Worm (Caenorhabditis elegans) whole organism, L4 larva: ENCODE data around the gene ttll-11.

ENCODE experiments used
- D1046.2 ChIP-seq: fragments of 200-800 bp; sonication (Bioruptor generic); IDR thresholded peaks from 2 replicates; pipeline ENCODE4 v1.3.6; 2022; ENCODE audit warnings: missing genetic modification characterization, missing compliant biosample characterization
- F26F4.8 ChIP-seq: fragments of 200-800 bp; sonication (Bioruptor generic); conservative IDR thresholded peaks from 2 replicates; pipeline ENCODE4 v1.3.6; 2022; ENCODE audit warnings: missing genetic modification characterization, missing compliant biosample characterization
- T20F7.1 ChIP-seq: fragments of 200-800 bp; sonication (Bioruptor generic); optimal IDR thresholded peaks from 2 replicates; lab custom pipeline; 2018; ENCODE audit warnings: mild to moderate bottlenecking, missing genetic modification characterization, missing compliant biosample characterization
- T26A8.4 ChIP-seq: fragments of 200-800 bp; sonication (Bioruptor generic); IDR thresholded peaks from 2 replicates; pipeline ENCODE4 v1.3.6; 2022; ENCODE audit warnings: missing genetic modification characterization, missing compliant biosample characterization
- Y105C5A.15 ChIP-seq: fragments of 200-800 bp; sonication (Bioruptor generic); IDR thresholded peaks from 2 replicates; pipeline ENCODE4 v1.3.6; 2022; ENCODE audit warnings: missing genetic modification characterization, missing compliant biosample characterization
- Y48G9A.11 ChIP-seq: fragments of 200-800 bp; sonication (Bioruptor generic); IDR thresholded peaks from 2 replicates; pipeline ENCODE4 v1.3.6; 2022; ENCODE audit warnings: missing genetic modification reagents, missing genetic modification characterization, missing compliant biosample characterization
- ZK546.5 ChIP-seq, 2 experiments: sonication (generic microtip); optimal IDR thresholded peaks; 2 replicates each; lab custom pipeline; 2017; ENCODE audit warnings: missing biosample characterization in 2 of 2, missing genetic modification characterization in 2 of 2
- aha-1 ChIP-seq: fragments of 150-350 bp; peaks from one replicate; lab custom pipeline; 2014; ENCODE audit warnings: missing biosample characterization, missing genetic modification characterization
- ceh-44 ChIP-seq: fragments of 200-800 bp; sonication (Bioruptor generic); IDR thresholded peaks from 2 replicates; pipeline ENCODE4 v1.3.6; 2022; ENCODE audit warnings: missing genetic modification reagents, missing genetic modification characterization, missing compliant biosample characterization
- ceh-62 ChIP-seq: sonication (generic microtip); optimal IDR thresholded peaks from 2 replicates; lab custom pipeline; 2017; ENCODE audit warnings: missing biosample characterization, missing genetic modification characterization
- ceh-82 ChIP-seq: sonication (generic microtip); optimal IDR thresholded peaks from 2 replicates; lab custom pipeline; 2017; ENCODE audit warnings: missing biosample characterization, missing genetic modification characterization
- ctbp-1 ChIP-seq: fragments of 200-800 bp; sonication (Bioruptor generic); IDR thresholded peaks from 2 replicates; pipeline ENCODE4 v1.3.6; 2022; ENCODE audit warnings: missing genetic modification reagents, missing genetic modification characterization, missing compliant biosample characterization
- daf-12 ChIP-seq: fragments of 150-350 bp; optimal IDR thresholded peaks from 2 replicates; lab custom pipeline; 2014; ENCODE audit warnings: missing biosample characterization, missing genetic modification reagents, missing genetic modification characterization
- daf-16 ChIP-seq, 3 experiments: sonication (generic microtip); optimal IDR thresholded peaks; 2 replicates each; lab custom pipeline; 2016 to 2017; ENCODE audit warnings: missing genetic modification characterization in 3 of 3, missing genetic modification reagents in 3 of 3, mild to moderate bottlenecking in 2 of 3, missing compliant biosample characterization in 2 of 3, missing biosample characterization in 1 of 3, moderate library complexity in 1 of 3
- daf-8 ChIP-seq: fragments of 200-800 bp; sonication (Bioruptor generic); IDR thresholded peaks from 2 replicates; pipeline ENCODE4 v1.3.6; 2022; ENCODE audit warnings: missing genetic modification characterization, missing compliant biosample characterization
- dmd-8 ChIP-seq: fragments of 200-800 bp; sonication (Bioruptor generic); IDR thresholded peaks from 2 replicates; pipeline ENCODE4 v1.3.6; 2022; ENCODE audit warnings: missing genetic modification characterization, missing compliant biosample characterization
- dpl-1 ChIP-seq: fragments of 150-350 bp; optimal IDR thresholded peaks from 2 replicates; lab custom pipeline; 2014; ENCODE audit warnings: missing biosample characterization, missing genetic modification reagents, missing genetic modification characterization
- dve-1 ChIP-seq: sonication (generic microtip); optimal IDR thresholded peaks from 2 replicates; lab custom pipeline; 2017; ENCODE audit warnings: antibody characterized with exemption, mild to moderate bottlenecking, missing genetic modification characterization, missing compliant biosample characterization; ENCODE audit not compliant: insufficient read depth
- fos-1 ChIP-seq: fragments of 150-350 bp; optimal IDR thresholded peaks from 2 replicates; lab custom pipeline; 2014; ENCODE audit warnings: missing biosample characterization, missing genetic modification characterization
- hif-1 ChIP-seq, 2 experiments: sonication (generic microtip); optimal IDR thresholded peaks; 2 replicates each; lab custom pipeline; 2016 to 2017; ENCODE audit warnings: missing compliant biosample characterization in 2 of 2, missing genetic modification characterization in 2 of 2, missing genetic modification reagents in 2 of 2, missing genotype in 2 of 2, mild to moderate bottlenecking in 1 of 2
- lim-7 ChIP-seq: fragments of 200-800 bp; sonication (Bioruptor generic); IDR thresholded peaks from 2 replicates; pipeline ENCODE4 v1.3.6; 2022; ENCODE audit warnings: missing genetic modification characterization, missing compliant biosample characterization
- lin-1 ChIP-seq: fragments of 200-800 bp; sonication (Bioruptor generic); IDR thresholded peaks from 2 replicates; pipeline ENCODE4 v1.3.6; 2022; ENCODE audit warnings: missing genetic modification reagents, missing genetic modification characterization, missing compliant biosample characterization
- lin-13 ChIP-seq: fragments of 150-350 bp; optimal IDR thresholded peaks from 2 replicates; lab custom pipeline; 2014; ENCODE audit warnings: missing biosample characterization, missing genetic modification reagents, missing genetic modification characterization
- lin-15B ChIP-seq: fragments of 150-350 bp; sonication (generic microtip); optimal IDR thresholded peaks from 3 replicates; lab custom pipeline; 2014; ENCODE audit warnings: missing biosample characterization, missing genetic modification characterization
- lin-38 ChIP-seq: fragments of 200-800 bp; sonication (Bioruptor generic); IDR thresholded peaks from 2 replicates; pipeline ENCODE4 v1.3.6; 2022; ENCODE audit warnings: missing genetic modification reagents, missing genetic modification characterization, missing compliant biosample characterization
- lir-3 ChIP-seq: sonication (generic microtip); optimal IDR thresholded peaks from 2 replicates; lab custom pipeline; 2016; ENCODE audit warnings: mild to moderate bottlenecking, missing genetic modification characterization, missing compliant biosample characterization
- lsy-2 ChIP-seq, 2 experiments: fragments of 150-350 bp in 1 of 2; sonication (generic microtip) in 1 of 2; optimal IDR thresholded peaks; 2 replicates each; lab custom pipeline; 2014 to 2017; ENCODE audit warnings: missing biosample characterization in 2 of 2, missing genetic modification characterization in 2 of 2
- mep-1 ChIP-seq: fragments of 150-350 bp; sonication (generic microtip); optimal IDR thresholded peaks from 3 replicates; lab custom pipeline; 2014; ENCODE audit warnings: missing biosample characterization, missing genetic modification characterization
- mes-2 ChIP-seq: sonication (generic microtip); optimal IDR thresholded peaks from 2 replicates; lab custom pipeline; 2016; ENCODE audit warnings: missing genotype, mild to moderate bottlenecking, missing genetic modification characterization, missing compliant biosample characterization; ENCODE audit not compliant: poor library complexity, severe bottlenecking
- mxl-2 ChIP-seq: fragments of 200-800 bp; sonication (Bioruptor generic); conservative IDR thresholded peaks from 2 replicates; pipeline ENCODE4 v1.3.6; 2022; ENCODE audit warnings: missing genetic modification reagents, missing genetic modification characterization, missing compliant biosample characterization
- mxl-3 ChIP-seq: fragments of 200-800 bp; sonication (Bioruptor generic); optimal IDR thresholded peaks from 2 replicates; lab custom pipeline; 2018; ENCODE audit warnings: mild to moderate bottlenecking, missing genetic modification characterization, missing compliant biosample characterization
- nhr-102 ChIP-seq: sonication (generic microtip); optimal IDR thresholded peaks from 2 replicates; lab custom pipeline; 2016; ENCODE audit warnings: mild to moderate bottlenecking, missing genetic modification characterization, moderate library complexity, missing compliant biosample characterization
- nhr-111 ChIP-seq: fragments of 200-800 bp; sonication (Bioruptor generic); optimal IDR thresholded peaks from 2 replicates; lab custom pipeline; 2018; ENCODE audit warnings: mild to moderate bottlenecking, missing genetic modification characterization, missing compliant biosample characterization
- nhr-25 ChIP-seq: sonication (generic microtip); optimal IDR thresholded peaks from 2 replicates; lab custom pipeline; 2017; ENCODE audit warnings: missing genetic modification characterization, mild to moderate bottlenecking, missing compliant biosample characterization, antibody characterized with exemption, moderate library complexity, borderline replicate concordance; ENCODE audit not compliant: insufficient read depth
- nhr-28 ChIP-seq: fragments of 150-350 bp; optimal IDR thresholded peaks from 2 replicates; lab custom pipeline; 2014; ENCODE audit warnings: missing biosample characterization, missing genetic modification characterization
- nhr-42 ChIP-seq: fragments of 200-800 bp; sonication (Bioruptor generic); IDR thresholded peaks from 2 replicates; pipeline ENCODE4 v1.3.6; 2022; ENCODE audit warnings: missing genetic modification characterization, missing compliant biosample characterization
- nhr-48 ChIP-seq: sonication (generic microtip); optimal IDR thresholded peaks from 2 replicates; lab custom pipeline; 2016; ENCODE audit warnings: mild to moderate bottlenecking, missing genetic modification characterization, missing compliant biosample characterization
- rbr-2 ChIP-seq: sonication (generic microtip); optimal IDR thresholded peaks from 2 replicates; lab custom pipeline; 2016; ENCODE audit warnings: missing genotype, missing genetic modification characterization, missing compliant biosample characterization
- sdz-12 ChIP-seq: fragments of 200-800 bp; sonication (Bioruptor generic); optimal IDR thresholded peaks from 2 replicates; lab custom pipeline; 2018; ENCODE audit warnings: mild to moderate bottlenecking, missing genetic modification characterization, missing compliant biosample characterization
- snpc-1.2 ChIP-seq: fragments of 200-800 bp; sonication (Bioruptor generic); IDR thresholded peaks from 2 replicates; pipeline ENCODE4 v1.3.6; 2022; ENCODE audit warnings: missing genetic modification reagents, missing genetic modification characterization, missing compliant biosample characterization
- spr-1 ChIP-seq: sonication (generic microtip); optimal IDR thresholded peaks from 2 replicates; lab custom pipeline; 2016; ENCODE audit warnings: mild to moderate bottlenecking, missing genetic modification characterization, missing compliant biosample characterization
- unc-130 ChIP-seq: sonication (generic microtip); optimal IDR thresholded peaks from 2 replicates; lab custom pipeline; 2016; ENCODE audit warnings: missing genetic modification reagents, missing genetic modification characterization, missing compliant biosample characterization
- unc-39 ChIP-seq: sonication (generic microtip); optimal IDR thresholded peaks from 2 replicates; lab custom pipeline; 2017; ENCODE audit warnings: missing biosample characterization, missing genetic modification characterization
- zfp-3 ChIP-seq: fragments of 200-800 bp; sonication (Bioruptor generic); conservative IDR thresholded peaks from 2 replicates; pipeline ENCODE4 v1.3.6; 2022; ENCODE audit warnings: missing genetic modification reagents, missing genetic modification characterization, missing compliant biosample characterization
- zip-2 ChIP-seq: fragments of 150-350 bp; optimal IDR thresholded peaks from 2 replicates; lab custom pipeline; 2014; ENCODE audit warnings: missing biosample characterization, missing genetic modification characterization
- ztf-11 ChIP-seq: fragments of 150-350 bp; optimal IDR thresholded peaks from 2 replicates; lab custom pipeline; 2014; ENCODE audit warnings: missing biosample characterization, missing genetic modification characterization
- ztf-7 ChIP-seq: fragments of 150-350 bp; optimal IDR thresholded peaks from 2 replicates; lab custom pipeline; 2014; ENCODE audit warnings: missing biosample characterization, missing genetic modification characterization

ttll-11 gene

DNA sequence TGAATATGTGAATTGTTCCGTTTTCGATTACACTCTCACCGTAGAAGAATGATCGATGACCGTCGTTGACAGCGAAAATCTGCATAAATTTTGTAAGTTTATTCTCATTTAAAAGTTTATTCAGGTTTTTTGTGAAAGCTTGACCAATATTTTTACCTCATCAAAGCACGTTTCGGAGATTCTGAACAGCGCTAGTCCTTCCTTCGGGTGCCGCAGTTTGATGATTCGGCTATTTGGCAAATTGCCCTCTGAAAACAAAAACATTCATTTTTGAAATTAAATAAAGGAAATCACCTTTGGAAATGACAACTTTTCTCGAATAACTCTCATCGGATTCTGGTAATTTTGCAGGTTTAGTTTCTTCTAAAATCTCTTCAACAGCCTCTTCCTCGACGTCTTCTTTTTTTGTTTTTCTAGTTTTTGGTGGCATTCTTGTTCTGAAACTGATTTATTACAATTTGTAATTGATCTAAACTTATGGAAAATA is 43.5 kb downstream of the ttll-11 start, which contains the start of gene F21D5.6:
F21D5.6 (minus strand) TSS at position 437 of the 487 bp plus-strand sequence.
- no peak for TF ChIP-seq unc-39
- no peak for TF ChIP-seq nhr-25 (tag; lab: Kevin White, UChicago)
- no peak for TF ChIP-seq rbr-2 (tag; lab: Kevin White, UChicago)
- TF ChIP-seq lin-1 = no peak
- no peak for TF ChIP-seq ZK546.5 (tag; optimal IDR thresholded peaks at IDR 0.05; lab: Kevin White, UChicago)
- peak; percentile 66; the same call in 1 of the 2 replicates for TF ChIP-seq T26A8.4 (GFP tag; lab: Robert Waterston, UW)
- TF ChIP-seq dve-1 (tag; lab: Kevin White, UChicago) = peak; percentile 18
- TF ChIP-seq mep-1 (tag; lab: Kevin White, UChicago) = peak; percentile 9
- no peak for TF ChIP-seq hif-1 (tag; optimal IDR thresholded peaks at IDR 0.05; lab: Kevin White, UChicago)
- peak; percentile 30; the same call in 1 of the 2 replicates for TF ChIP-seq lin-38 (GFP tag; lab: Robert Waterston, UW)
- no peak for TF ChIP-seq daf-16 (GFP tag; optimal IDR thresholded peaks at IDR 0.05; lab: Kevin White, UChicago)
- TF ChIP-seq daf-16 (tag; optimal IDR thresholded peaks at IDR 0.05; lab: Kevin White, UChicago) = peak; percentile 27
- no peak for TF ChIP-seq Y48G9A.11 (GFP tag; lab: Robert Waterston, UW)
- peak; percentile 65 for TF ChIP-seq aha-1
- no peak for TF ChIP-seq snpc-1.2 (GFP tag; lab: Robert Waterston, UW)
- TF ChIP-seq lin-15B (tag; lab: Kevin White, UChicago) = no peak
- no peak for TF ChIP-seq nhr-42
- TF ChIP-seq mes-2 (tag; lab: Kevin White, UChicago) = no peak
- TF ChIP-seq T20F7.1 (GFP tag; lab: Kevin White, UChicago) = no peak
- no peak for TF ChIP-seq spr-1 (tag; lab: Kevin White, UChicago)
- TF ChIP-seq ceh-62 (tag; lab: Kevin White, UChicago) = no peak
- TF ChIP-seq mxl-2 (GFP tag; lab: Robert Waterston, UW) = no peak
- no peak for TF ChIP-seq ztf-7

DNA sequence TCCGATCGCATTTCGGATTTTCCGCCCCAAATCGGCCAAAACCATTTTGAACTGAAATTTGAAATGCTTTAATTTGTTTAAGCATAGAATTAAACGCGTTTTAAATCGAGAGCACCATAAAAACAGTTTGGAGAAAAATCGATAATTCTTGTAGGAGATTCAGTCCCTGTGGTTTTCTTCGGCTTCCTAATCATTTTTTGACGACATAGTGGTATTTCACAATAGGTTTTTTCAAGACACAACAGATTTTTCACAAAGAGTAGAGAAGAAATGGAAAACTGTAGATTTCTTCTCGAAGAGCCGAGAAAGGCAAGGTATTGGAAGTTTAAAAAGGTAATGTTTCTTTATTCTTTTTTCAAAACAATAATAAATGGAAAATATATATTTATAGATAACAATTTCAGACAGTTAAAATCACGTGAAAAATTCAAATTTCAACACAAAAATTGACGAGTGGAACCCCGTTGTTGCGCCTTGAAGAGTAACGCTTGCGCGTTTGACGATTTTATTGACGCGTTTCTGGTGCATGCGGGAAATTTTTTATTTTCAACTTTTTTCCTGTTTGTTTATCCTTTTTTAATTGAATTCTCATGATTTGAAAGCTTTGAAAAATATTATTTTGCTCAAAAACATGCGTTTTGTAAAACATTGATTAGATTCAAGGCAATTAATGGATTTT is 46.3 kb downstream of the ttll-11 start, which contains the start of gene F21D5.7:
F21D5.7 (minus strand) TSS at position 51 of the 679 bp plus-strand sequence.
- peak; percentile 94; the same call in 1 of the 2 replicates for TF ChIP-seq T26A8.4 (GFP tag; lab: Robert Waterston, UW)
- TF ChIP-seq zip-2 (tag; lab: Kevin White, UChicago) = no peak
- TF ChIP-seq fos-1 (tag; lab: Kevin White, UChicago) = no peak
- no peak for TF ChIP-seq ceh-82 (tag; lab: Kevin White, UChicago)
- TF ChIP-seq lin-13 (GFP tag; lab: Kevin White, UChicago) = peak; percentile 35
- TF ChIP-seq lim-7 (GFP tag; lab: Robert Waterston, UW) = no peak
- TF ChIP-seq daf-12 (tag; lab: Kevin White, UChicago) = no peak
- no peak for TF ChIP-seq daf-8 (GFP tag; lab: Robert Waterston, UW)
- TF ChIP-seq nhr-48 (tag; lab: Kevin White, UChicago) = peak; percentile 13
- TF ChIP-seq ceh-44 (GFP tag; lab: Robert Waterston, UW) = no peak
- no peak for TF ChIP-seq lir-3
- no peak for TF ChIP-seq ztf-11 (tag; lab: Kevin White, UChicago)
- TF ChIP-seq nhr-42 = no peak
- no peak for TF ChIP-seq nhr-25 (tag; lab: Kevin White, UChicago)
- peak; percentile 18 for TF ChIP-seq unc-130 (GFP tag; lab: Kevin White, UChicago)
- no peak for TF ChIP-seq mxl-2 (GFP tag; lab: Robert Waterston, UW)
- peak; percentile 15 for TF ChIP-seq mxl-3
- no peak for TF ChIP-seq dmd-8 (GFP tag; lab: Robert Waterston, UW)
- no peak for TF ChIP-seq sdz-12 (GFP tag; lab: Kevin White, UChicago)
- TF ChIP-seq nhr-102 = peak; percentile 74
- TF ChIP-seq F26F4.8 (GFP tag; lab: Robert Waterston, UW) = no peak
- TF ChIP-seq zfp-3 (GFP tag; lab: Robert Waterston, UW) = peak; percentile 35; the same call in 1 of the 2 replicates
- peak in 1 of 2 experiments; percentile 90 for TF ChIP-seq lsy-2 (tag; optimal IDR thresholded peaks at IDR 0.05; lab: Kevin White, UChicago)
- TF ChIP-seq ctbp-1 (GFP tag; lab: Robert Waterston, UW) = peak; percentile 24; the same call in 1 of the 2 replicates
- no peak for TF ChIP-seq Y105C5A.15
- no peak for TF ChIP-seq nhr-111 (GFP tag; lab: Kevin White, UChicago)
- TF ChIP-seq dpl-1 (GFP tag; lab: Kevin White, UChicago) = peak; percentile 86
- no peak for TF ChIP-seq D1046.2 (GFP tag; lab: Robert Waterston, UW)
- TF ChIP-seq spr-1 (tag; lab: Kevin White, UChicago) = peak; percentile 46
- TF ChIP-seq nhr-28 (tag; lab: Kevin White, UChicago) = peak; percentile 56
- TF ChIP-seq ZK546.5 (tag; optimal IDR thresholded peaks at IDR 0.05; lab: Kevin White, UChicago) = no peak
